Worm (Caenorhabditis elegans) whole organism, L3 larva: Measurements from ENCODE around the gene piit-1.

ENCODE experiments used
- R02D3.7 ChIP-seq: fragments of 150-350 bp; optimal IDR thresholded peaks from 2 replicates; lab custom pipeline; 2014; ENCODE audit warnings: missing biosample characterization, missing genetic modification characterization
- ZK546.5 ChIP-seq: sonication (generic microtip); optimal IDR thresholded peaks from 2 replicates; lab custom pipeline; 2017; ENCODE audit warnings: missing biosample characterization, missing genetic modification characterization
- aly-2 ChIP-seq: fragments of 150-350 bp; optimal IDR thresholded peaks from 2 replicates; lab custom pipeline; 2014; ENCODE audit warnings: missing biosample characterization, missing genetic modification characterization
- daf-12 ChIP-seq: fragments of 150-350 bp; optimal IDR thresholded peaks from 2 replicates; lab custom pipeline; 2014; ENCODE audit warnings: missing biosample characterization, missing genetic modification reagents, missing genetic modification characterization
- fos-1 ChIP-seq: fragments of 150-350 bp; optimal IDR thresholded peaks from 2 replicates; lab custom pipeline; 2014; ENCODE audit warnings: missing biosample characterization, missing genetic modification characterization
- jun-1 ChIP-seq: fragments of 150-350 bp; optimal IDR thresholded peaks from 2 replicates; lab custom pipeline; 2014; ENCODE audit warnings: missing biosample characterization, missing genetic modification reagents, missing genetic modification characterization
- lin-39 ChIP-seq: fragments of 150-350 bp; optimal IDR thresholded peaks from 2 replicates; lab custom pipeline; 2018; ENCODE audit warnings: missing biosample characterization, missing genetic modification reagents, missing genetic modification characterization
- nfya-1 ChIP-seq: sonication (generic microtip); optimal IDR thresholded peaks from 2 replicates; lab custom pipeline; 2017; ENCODE audit warnings: missing genetic modification characterization, mild to moderate bottlenecking, missing compliant biosample characterization, antibody characterized with exemption, moderate library complexity; ENCODE audit not compliant: insufficient read depth
- nhr-11 ChIP-seq: fragments of 150-350 bp; optimal IDR thresholded peaks from 2 replicates; lab custom pipeline; 2014; ENCODE audit warnings: missing biosample characterization, missing genetic modification characterization
- nhr-237 ChIP-seq: fragments of 150-350 bp; optimal IDR thresholded peaks from 2 replicates; lab custom pipeline; 2014; ENCODE audit warnings: missing biosample characterization, missing genetic modification characterization
- snpc-4 ChIP-seq: fragments of 150-350 bp; optimal IDR thresholded peaks from 2 replicates; lab custom pipeline; 2014; ENCODE audit warnings: missing biosample characterization, missing genetic modification characterization
- unc-39 ChIP-seq: sonication (generic microtip); optimal IDR thresholded peaks from 4 replicates; lab custom pipeline; 2017; ENCODE audit warnings: missing biosample characterization, missing genetic modification characterization
- unc-62 ChIP-seq: fragments of 150-350 bp; sonication (generic microtip); optimal IDR thresholded peaks from 4 replicates; lab custom pipeline; 2014; ENCODE audit warnings: missing biosample characterization, missing genetic modification reagents, missing genetic modification characterization
- ztf-11 ChIP-seq: fragments of 150-350 bp; optimal IDR thresholded peaks from 2 replicates; lab custom pipeline; 2014; ENCODE audit warnings: missing biosample characterization, missing genetic modification characterization

DNA sequence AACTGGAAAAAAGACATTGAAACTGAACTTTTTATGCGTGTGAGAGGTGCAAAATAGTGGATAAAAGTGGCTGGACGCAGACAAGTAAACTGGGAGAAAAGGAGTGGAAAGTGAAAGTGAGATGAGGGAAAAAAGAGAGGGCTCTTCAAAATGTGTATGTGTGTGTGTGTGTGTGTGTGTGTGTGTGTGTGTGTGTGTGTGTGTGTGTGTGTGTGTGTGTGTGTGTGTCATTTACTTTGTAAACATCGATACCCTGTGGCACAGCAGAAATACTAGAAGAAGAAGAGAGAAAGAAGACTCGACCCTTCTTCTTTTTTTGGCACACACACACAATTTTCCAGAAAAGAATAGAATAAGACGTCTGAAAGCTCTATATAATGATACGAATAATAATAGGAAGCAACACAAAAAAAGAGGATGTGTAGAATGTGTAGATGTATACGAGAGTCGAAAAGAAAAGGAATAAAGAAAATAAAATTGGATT, 28.7 kb upstream of the piit-1 start:
- TF ChIP-seq ztf-11 (tag; lab: Kevin White, UChicago) (no peak), lin-39 (tag; lab: Kevin White, UChicago) (peak; percentile 56), nfya-1 (tag; lab: Kevin White, UChicago) (peak; percentile 73), aly-2 (tag; lab: Kevin White, UChicago) (no peak), fos-1 (tag; lab: Kevin White, UChicago) (no peak), R02D3.7 (tag; lab: Kevin White, UChicago) (no peak), snpc-4 (tag; lab: Kevin White, UChicago) (peak; percentile 30), nhr-11 (peak; percentile 65), jun-1 (tag; lab: Kevin White, UChicago) (peak; percentile 38), daf-12 (tag; lab: Kevin White, UChicago) (no peak), ZK546.5 (no peak), unc-62 (GFP tag; lab: Kevin White, UChicago) (no peak), unc-39 (tag; lab: Kevin White, UChicago) (no peak), nhr-237 (tag; lab: Kevin White, UChicago) (no peak)
